Fruit fly (Drosophila melanogaster) whole organism: ENCODE results near the gene Rbm13.

Source experiments
- CG8478 ChIP-seq: fragments of >200 bp; optimal IDR thresholded peaks from 2 replicates; lab custom pipeline; 2018; ENCODE audit warnings: inconsistent platforms
- Dll ChIP-seq: fragments of >200 bp; optimal IDR thresholded peaks from 2 replicates; lab custom pipeline; 2017
- pan ChIP-seq: fragments of >200 bp; optimal IDR thresholded peaks from 2 replicates; lab custom pipeline; 2017
- usp ChIP-seq: fragments of >200 bp; optimal IDR thresholded peaks from 2 replicates; lab custom pipeline; 2017; ENCODE audit warnings: missing biosample characterization, missing genetic modification characterization, mixed read lengths

DNA sequence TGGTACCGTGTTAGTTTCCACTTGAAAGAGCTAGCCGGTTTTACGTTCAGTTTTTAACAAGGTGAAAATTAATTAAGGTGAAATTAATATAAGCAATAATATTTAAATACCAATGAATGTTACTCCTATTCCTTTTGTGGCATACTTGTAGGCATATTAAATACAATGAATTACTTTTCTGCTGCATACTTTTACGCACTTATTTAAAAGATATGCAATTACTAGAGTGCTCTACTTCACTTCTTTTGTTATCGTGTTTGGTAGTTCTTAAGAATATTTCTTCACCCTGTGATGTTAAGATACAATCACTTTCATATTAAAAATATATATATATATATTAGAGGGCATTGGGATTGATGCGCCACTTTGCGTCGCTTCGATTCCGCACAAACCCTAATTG, 10.4 kb downstream of the Rbm13 start:
- TF ChIP-seq Dll (lab: Kevin White, UChicago): no peak
- no peak for TF ChIP-seq pan (lab: Kevin White, UChicago)
- TF ChIP-seq usp: no peak
- no peak for TF ChIP-seq CG8478 (lab: Kevin White, UChicago)
